Fruit fly (Drosophila melanogaster) whole organism, larva: Measurements from ENCODE around the gene Decay.

Source experiments
- noc ChIP-seq: fragments of 200-800 bp; sonication (Bioruptor generic); optimal IDR thresholded peaks from 3 replicates; lab custom pipeline; 2019; ENCODE audit warnings: missing biosample characterization, mild to moderate bottlenecking, missing genetic modification characterization, moderate library complexity

Gene Decay

DNA sequence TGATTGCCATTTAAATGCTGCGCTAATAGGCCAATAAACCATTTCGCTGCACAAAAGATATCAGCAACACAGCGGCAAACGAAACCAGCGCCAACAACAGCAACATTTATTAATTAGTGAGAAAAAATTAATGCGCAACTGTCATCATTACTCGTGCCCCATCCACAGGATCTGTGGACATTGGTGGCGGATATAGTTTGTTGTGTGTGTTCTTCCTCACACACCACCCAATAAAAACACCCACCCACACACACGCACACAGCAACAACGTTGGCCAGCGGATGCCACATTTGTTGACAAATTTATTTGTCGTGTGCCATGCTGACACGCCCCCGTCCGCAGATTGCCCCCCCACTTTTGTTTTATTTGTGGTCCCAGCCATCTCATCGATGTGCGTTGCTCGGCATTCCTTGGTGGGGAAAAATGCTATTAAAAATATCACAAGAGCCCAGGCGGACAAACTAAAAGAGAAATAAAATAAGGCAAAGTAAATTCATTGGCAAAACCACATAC, 17.4 kb upstream of the Decay start:
- no peak for TF ChIP-seq noc (tag; lab: Kevin White, UChicago)

DNA sequence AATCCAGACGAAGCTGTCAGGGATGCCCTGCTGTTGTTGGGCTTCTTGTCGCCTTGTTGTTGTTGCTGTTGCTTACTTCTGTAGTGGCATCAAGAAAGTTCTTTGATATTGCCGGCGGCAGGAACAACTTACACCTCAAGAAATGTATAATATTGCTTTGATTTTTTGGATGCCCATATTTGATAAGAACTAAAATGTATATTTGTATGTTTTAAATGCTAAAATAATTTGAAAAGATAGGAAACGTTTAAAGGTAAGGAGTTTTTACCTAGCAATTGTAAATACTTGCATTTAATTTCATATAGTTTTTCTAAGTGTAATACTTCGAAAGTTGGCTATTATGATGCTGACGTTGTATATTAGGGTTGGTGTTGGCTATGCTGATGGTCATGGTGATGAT, 9.3 kb upstream of the Decay start:
- no peak for TF ChIP-seq noc (tag; lab: Kevin White, UChicago)

DNA sequence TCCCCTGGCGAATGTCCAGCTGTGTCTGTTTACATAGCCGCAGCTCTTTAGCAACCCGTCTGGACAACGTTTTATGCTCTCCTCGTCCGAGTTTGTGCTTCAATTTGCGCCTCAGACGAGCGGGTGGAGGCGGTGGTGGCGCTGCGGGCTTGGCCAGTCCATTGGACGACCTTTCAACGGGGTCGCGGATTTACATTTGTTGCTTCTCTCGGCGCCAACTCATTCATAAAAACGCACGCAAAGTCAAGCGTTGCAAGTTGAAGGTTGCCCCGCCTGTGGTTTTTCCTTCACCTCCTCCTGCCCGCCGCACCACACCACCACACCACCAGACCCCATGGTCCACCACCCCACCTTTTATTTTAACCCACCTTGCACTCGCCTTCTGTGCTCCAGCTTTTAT, 6.9 kb upstream of the Decay start:
- TF ChIP-seq noc (tag; lab: Kevin White, UChicago) = no peak

DNA sequence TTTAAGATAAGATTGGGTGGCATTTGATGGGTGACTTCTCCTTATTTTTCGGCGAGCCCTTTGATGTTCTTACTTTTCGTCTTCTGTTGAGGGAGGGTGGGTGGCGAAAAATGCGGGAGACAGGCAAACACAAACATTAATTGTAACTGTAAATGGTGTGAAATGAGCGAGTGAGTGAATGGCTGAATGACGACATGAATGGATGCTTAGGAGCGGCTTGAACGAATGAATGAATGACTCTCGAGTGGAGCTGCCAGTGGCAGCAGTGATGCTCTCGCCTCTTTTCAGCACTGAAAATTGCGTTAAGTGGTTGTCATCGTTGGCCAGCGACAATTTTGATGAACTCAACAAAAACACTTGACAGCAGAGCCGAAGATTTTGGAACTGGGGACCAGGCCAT, 3.7 kb upstream of the Decay start:
- TF ChIP-seq noc (tag; lab: Kevin White, UChicago) = no peak

DNA sequence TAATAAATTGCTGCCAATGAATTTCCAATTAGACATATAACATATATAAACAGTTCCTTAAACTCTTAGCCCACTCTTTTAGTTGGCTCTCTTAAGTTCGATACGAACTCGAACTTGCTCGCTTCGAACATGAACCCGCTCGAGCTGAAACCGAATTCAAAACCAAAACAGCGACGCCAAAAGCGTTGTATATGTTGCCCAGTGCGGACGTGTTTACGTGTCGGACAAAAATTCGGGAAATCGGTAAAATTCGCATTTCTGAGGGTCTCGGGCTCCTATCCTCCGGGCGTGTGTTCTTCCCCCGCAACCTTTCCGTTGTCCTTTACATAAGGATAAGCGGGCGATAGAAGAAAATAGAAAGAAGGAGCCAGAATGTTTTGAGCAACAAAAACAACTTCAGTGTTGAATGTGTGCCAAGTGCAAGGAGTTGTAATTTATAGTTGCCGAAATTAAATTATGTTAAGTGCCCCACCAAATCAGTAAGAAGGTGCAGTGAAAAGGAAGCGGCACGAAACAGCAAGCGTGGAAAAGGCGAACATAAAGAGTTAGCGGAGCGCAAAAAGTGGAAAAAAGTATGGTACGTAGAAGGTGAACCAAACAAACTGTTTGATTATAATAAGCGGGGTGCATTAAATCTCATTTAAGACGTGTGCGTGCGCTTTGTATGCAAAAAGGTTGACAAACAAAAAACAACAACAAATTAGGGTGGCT, 1.9 kb upstream of the Decay start, which contains the start of gene CG42342:
Gene CG42342, plus strand, starts transcription at position 176 of the 711 bp plus-strand sequence.
- TF ChIP-seq noc (tag; lab: Kevin White, UChicago) = no peak

DNA sequence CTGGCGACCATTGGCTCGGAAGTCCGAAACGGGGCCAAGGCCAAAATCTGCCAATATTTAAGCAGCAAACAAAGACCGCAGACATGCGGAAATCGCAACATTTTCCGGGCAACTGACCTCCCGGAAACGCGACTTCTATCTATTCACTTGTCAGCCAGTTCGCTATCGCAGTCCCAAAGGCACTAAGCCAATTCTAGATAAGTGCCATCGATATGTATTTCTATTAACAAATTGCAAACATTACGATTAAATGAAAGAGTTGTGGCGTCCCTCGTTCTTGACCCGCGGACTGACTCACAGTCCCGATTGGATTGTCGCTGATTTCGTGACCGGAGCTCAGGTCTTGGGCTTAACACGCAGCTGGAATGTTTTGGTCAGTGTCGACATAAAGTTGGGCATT, 2.0 kb downstream of the Decay start, which contains the start of gene Gr89a:
Gene Gr89a, minus strand, starts transcription at position 101 of the 400 bp plus-strand sequence.
- TF ChIP-seq noc (tag; lab: Kevin White, UChicago) = no peak

DNA sequence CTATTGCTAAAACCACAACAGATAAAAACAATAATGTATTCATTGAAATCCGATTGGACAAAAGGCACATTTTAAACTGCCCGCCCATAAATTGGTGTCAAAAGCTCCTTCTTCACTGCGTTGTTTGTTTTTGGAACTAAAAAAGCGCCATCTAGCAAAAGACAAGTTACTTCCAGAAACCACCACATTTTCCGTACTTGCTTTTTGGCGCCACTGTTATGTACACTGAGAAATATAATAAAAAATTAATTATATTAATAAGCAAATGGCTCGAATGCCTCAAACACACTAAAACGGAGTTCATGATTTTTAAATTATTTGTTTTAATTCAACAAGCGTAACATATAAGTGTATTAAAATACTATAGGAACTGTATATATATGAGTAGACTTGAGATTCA, 3.5 kb downstream of the Decay start:
- TF ChIP-seq noc (tag; lab: Kevin White, UChicago) = no peak

DNA sequence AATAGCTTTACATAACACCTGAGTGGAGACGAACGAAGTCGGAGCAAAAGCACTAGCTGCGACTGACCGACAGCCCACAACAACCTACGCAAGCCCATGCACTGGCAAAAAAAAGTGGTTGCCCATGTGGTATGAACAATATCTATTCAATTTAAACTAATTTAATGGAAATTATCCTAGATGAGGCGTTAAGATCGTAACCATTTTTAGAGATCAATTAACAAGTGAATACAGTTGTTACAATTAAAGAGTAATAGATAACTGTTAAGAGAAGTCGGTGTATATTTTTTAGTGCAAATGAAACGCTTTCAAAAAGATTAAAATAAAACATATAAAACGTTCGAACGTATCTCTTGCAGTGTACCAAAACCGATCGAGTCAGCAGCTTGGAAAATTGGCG, 4.6 kb downstream of the Decay start:
- TF ChIP-seq noc (tag; lab: Kevin White, UChicago) = no peak

DNA sequence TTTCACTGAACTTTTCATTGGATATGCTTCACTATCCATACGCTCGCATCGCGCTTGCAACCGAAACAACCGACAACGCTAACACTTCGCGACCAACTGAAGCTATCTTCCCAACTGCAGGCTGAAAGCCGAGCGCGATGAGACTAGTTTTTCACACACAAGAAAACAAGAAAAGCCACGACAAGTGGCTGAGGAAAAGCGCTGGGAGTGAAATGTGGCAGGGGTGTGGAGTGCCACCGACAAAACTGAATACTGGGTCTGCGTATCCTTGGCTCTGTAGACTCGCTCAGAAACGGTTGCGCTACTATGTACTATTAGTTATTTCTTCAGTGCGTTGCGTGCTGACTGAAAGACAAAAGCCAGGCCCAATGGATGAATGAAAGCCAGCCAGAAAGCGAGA, 5.5 kb downstream of the Decay start, which contains the start of gene Cad89D:
Gene Cad89D, minus strand, starts transcription at position 101 of the 400 bp plus-strand sequence.
- no peak for TF ChIP-seq noc (tag; lab: Kevin White, UChicago)

DNA sequence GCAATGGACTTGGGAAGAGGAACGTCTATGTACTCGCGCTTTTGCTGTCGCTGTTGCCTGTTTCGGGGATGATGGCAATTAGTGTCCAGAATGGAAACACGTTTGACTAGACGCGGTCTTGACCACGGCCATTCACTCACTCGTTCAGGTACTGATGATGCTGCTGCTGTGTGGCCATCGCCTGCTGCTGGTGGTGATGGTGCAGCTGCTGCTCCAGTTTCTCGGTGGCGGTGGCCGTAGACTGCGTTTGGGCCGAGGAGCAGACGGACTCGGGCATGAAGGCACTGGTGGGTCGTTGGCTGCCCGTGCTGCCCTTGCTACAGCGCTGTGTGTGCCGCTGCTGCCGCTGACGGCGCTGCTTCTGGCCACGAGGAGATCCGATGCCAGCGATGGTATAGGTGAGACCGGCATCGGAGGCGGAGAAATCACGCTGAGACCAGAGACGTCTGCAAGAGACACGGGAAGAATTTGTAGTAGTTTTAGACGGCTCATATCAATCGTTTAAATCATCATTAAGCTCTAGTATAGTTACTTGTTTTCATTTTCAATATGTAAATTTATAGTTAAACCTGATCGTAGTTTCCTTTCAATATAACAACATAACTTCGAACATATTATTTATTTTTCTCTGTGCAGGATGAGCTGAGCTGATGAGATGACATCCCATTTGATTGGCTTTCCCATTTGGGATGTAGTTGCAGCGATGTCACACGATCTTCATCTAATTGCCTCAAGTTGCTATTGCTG, 15.2 kb downstream of the Decay start:
- TF ChIP-seq noc (tag; lab: Kevin White, UChicago) = no peak

DNA sequence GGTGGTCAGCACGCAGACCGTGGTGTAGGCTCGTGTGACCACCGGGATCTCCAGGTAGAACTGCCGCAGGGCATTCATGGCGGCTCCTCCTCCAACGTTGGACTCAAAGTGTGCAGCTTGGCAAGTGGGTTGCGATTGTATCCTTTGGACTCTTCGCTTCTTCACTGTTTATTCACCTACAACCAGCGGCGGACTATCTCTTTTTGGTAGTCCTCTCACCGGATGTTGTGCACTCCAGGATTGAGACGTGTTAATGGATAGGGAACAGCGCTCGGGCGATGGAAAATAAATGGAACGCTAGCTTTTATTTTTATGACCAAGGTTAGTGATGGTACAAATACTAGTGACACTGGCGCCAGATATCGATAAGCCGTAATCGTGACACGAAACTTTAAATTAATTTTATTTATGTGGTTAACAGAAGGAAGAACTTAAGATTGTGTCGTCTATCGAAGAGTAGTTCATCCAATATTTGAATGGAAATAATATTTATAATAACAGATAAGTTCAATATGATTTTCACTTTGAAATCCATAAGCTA, 16.9 kb downstream of the Decay start, which contains the start of gene Der-2:
Gene Der-2, minus strand, starts transcription at position 347 of the 541 bp plus-strand sequence.
- no peak for TF ChIP-seq noc (tag; lab: Kevin White, UChicago)

DNA sequence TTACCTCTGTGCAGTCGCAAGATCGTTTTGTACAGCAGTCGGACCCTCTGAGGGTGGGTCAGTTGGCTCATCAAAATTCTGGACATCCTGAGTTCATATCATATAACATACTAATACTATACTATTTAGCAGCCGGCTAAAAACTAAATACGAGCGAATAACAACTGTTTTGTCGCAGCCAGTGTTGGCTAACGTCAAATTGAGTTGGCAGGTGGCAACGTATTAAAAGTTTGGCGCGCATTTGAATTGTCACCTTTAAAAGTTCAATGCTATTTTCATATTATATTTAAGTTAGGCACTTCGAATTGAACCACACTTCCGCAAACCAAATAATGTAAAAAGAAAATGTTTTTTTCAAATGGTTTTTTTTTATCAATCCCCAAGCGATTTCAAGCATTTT, 18.6 kb downstream of the Decay start, which contains the start of gene Sdhaf3:
Gene Sdhaf3, minus strand, starts transcription at position 177 of the 400 bp plus-strand sequence.
- no peak for TF ChIP-seq noc (tag; lab: Kevin White, UChicago)

DNA sequence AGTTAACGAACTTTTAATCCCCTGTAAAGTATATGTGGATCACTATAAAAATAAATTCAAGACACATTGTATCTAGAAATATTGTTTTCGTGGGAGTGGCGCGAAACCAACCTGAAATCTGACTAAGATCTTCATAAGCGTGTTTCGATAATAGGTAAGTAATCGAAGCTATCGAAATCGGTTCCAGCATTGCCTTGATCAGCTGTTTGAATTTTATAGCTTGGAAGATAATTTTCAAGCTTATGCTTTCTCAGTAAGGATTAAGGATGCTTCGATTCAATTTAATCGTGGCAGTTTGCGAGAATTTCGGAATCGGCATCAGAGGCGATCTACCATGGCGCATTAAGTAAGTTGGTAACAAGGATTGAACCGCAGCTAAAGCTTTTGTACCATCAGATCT, 19.9 kb downstream of the Decay start, which contains the start of gene Dhfr:
Gene Dhfr, plus strand, starts transcription at position 173 of the 400 bp plus-strand sequence.
- no peak for TF ChIP-seq noc (tag; lab: Kevin White, UChicago)

DNA sequence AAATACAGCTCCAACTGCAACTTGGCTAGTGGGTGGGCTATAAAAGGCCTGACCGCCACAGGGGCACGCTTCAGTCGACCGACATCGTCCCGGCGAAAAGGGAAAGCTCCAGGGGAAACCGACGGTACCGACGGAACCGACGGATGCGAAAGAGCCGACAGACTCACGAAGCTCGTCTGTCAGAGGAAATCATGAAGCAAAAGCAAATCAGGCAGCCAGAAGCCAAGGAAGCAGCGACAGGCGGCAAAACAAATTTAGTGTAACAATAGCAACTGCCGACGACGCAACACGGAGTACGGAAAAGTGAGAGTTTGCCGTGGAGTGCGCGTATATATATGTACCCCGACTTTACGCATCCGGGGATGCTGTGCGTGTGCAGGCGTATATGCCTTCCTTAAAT, 23.8 kb downstream of the Decay start, which contains the start of gene Gyc89Db:
Gene Gyc89Db, plus strand, starts transcription at position 78 of the 400 bp plus-strand sequence.
- no peak for TF ChIP-seq noc (tag; lab: Kevin White, UChicago)

DNA sequence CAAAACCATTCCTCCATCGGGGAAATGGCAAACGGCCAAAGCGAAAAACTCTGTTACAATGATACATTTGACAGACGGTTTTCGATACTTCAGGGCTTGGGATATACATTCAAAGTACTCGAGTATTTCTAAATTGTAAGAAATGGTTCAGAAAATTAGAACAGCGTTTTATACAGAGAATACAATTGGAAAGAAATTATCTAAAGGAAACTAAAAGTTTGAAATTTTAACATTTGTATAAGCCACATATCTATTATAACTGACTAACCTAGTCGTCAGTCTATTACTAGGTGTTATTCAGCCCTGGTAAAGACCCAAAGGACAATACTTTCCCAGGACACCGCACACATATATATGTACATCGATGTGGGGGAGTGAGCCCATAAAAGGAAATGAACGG, 24.4 kb downstream of the Decay start:
- no peak for TF ChIP-seq noc (tag; lab: Kevin White, UChicago)

DNA sequence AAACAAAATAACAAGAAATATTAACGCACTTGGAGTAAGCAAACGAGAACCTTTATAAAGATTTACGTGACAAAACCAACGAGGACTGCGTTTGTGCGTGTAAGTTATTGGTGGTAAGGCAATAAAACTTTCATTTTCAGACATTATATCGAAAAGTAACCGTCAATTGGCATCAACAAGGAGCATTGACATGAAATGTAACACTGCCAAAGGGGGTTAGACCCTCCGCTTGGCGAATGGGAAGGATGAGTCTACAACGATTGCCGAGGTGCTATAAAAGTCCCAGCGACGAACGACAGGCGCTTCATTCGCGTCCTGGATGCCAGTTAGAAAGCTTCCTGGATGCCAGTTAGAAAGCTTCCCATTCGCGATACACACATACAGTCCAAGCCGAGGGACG, 28.5 kb downstream of the Decay start, which contains the start of gene Gyc89Da:
Gene Gyc89Da, plus strand, starts transcription at position 301 of the 400 bp plus-strand sequence.
- TF ChIP-seq noc (tag; lab: Kevin White, UChicago) = no peak
